Worm (Caenorhabditis elegans): ENCODE results near the gene E02H4.7.

DNA sequence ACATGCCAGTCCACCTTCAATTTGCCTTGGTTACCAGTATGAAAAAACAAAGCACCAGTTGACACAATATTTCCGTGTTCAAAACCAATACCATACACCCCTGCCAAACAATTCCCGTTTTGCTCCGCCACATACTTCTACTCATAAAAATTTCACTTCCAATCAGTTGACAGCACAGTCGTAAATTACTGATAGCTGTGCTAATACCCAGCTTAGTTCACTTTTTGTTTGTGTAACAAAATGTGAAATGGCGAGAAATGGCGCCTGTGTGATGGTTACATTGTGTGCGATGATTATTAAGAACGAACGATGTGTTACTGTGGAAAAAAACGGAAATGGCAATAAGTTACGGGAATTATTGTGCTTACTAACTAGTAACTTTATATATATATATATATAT lies 49.8 kb upstream of the E02H4.7 start:
- no peak for TF ChIP-seq him-1 (tag; optimal IDR thresholded peaks at IDR 0.05)
- no peak for TF ChIP-seq W03F9.2 (tag; optimal IDR thresholded peaks at IDR 0.05)

All from whole organism, L4/young adult.